Worm (Caenorhabditis elegans) whole organism, young adult: ENCODE measurements around the gene scyl-1.

Source experiments
- B0261.1 ChIP-seq: sonication (generic microtip); optimal IDR thresholded peaks from 2 replicates; lab custom pipeline; 2016; ENCODE audit warnings: mild to moderate bottlenecking, missing genetic modification characterization, moderate library complexity, missing compliant biosample characterization
- B0336.3 ChIP-seq: fragments of 200-800 bp; sonication (Bioruptor generic); IDR thresholded peaks from 2 replicates; pipeline ENCODE4 v1.3.6; 2022; ENCODE audit warnings: missing genetic modification characterization, missing compliant biosample characterization
- C06A6.2 ChIP-seq: fragments of 200-800 bp; sonication (Bioruptor generic); conservative IDR thresholded peaks from 2 replicates; pipeline ENCODE4 v1.3.6; 2022; ENCODE audit warnings: missing genetic modification characterization, missing compliant biosample characterization
- F10E7.11 ChIP-seq: sonication (generic microtip); optimal IDR thresholded peaks from 2 replicates; lab custom pipeline; 2017; ENCODE audit warnings: mild to moderate bottlenecking, missing genetic modification characterization, moderate library complexity, missing compliant biosample characterization
- F39B2.1 ChIP-seq: fragments of 200-800 bp; sonication (Bioruptor generic); IDR thresholded peaks from 2 replicates; pipeline ENCODE4 v1.3.6; 2022; ENCODE audit warnings: missing genetic modification reagents, missing genetic modification characterization, missing compliant biosample characterization
- F49E8.2 ChIP-seq: sonication (generic microtip); optimal IDR thresholded peaks from 3 replicates; lab custom pipeline; 2017; ENCODE audit warnings: missing genetic modification characterization, mild to moderate bottlenecking, missing compliant biosample characterization, antibody characterized with exemption, moderate library complexity; ENCODE audit not compliant: insufficient read depth
- F52B5.7 ChIP-seq: sonication (generic microtip); optimal IDR thresholded peaks from 2 replicates; lab custom pipeline; 2016; ENCODE audit warnings: mild to moderate bottlenecking, missing genetic modification characterization, missing compliant biosample characterization
- F55B11.4 ChIP-seq: sonication (generic microtip); optimal IDR thresholded peaks from 2 replicates; lab custom pipeline; 2016; ENCODE audit warnings: missing compliant biosample characterization, missing genetic modification characterization, borderline replicate concordance; ENCODE audit not compliant: insufficient read depth
- F57C9.4 ChIP-seq: sonication (generic microtip); optimal IDR thresholded peaks from 2 replicates; lab custom pipeline; 2017; ENCODE audit warnings: mild to moderate bottlenecking, missing genetic modification characterization, missing compliant biosample characterization
- K12H6.12 ChIP-seq: fragments of 200-800 bp; sonication (Bioruptor generic); optimal IDR thresholded peaks from 2 replicates; lab custom pipeline; 2018; ENCODE audit warnings: mild to moderate bottlenecking, missing genetic modification characterization, missing compliant biosample characterization
- Y53F4B.3 ChIP-seq: fragments of 200-800 bp; sonication (Bioruptor generic); IDR thresholded peaks from 2 replicates; pipeline ENCODE4 v1.3.6; 2022; ENCODE audit warnings: missing genetic modification reagents, missing genetic modification characterization, missing compliant biosample characterization
- ama-1 ChIP-seq, 3 experiments: fragments of 150-350 bp in 1 of 3; sonication (generic microtip) in 2 of 3; optimal IDR thresholded peaks; 2 replicates each; lab custom pipeline; 2014 to 2018; ENCODE audit warnings: missing biosample characterization in 2 of 3, missing genetic modification characterization in 2 of 3, missing genetic modification reagents in 2 of 3
- atf-7 ChIP-seq: sonication (generic microtip); optimal IDR thresholded peaks from 2 replicates; lab custom pipeline; 2017; ENCODE audit warnings: mild to moderate bottlenecking, missing genetic modification characterization, missing compliant biosample characterization
- attf-3 ChIP-seq: fragments of 200-800 bp; sonication (Bioruptor generic); conservative IDR thresholded peaks from 2 replicates; pipeline ENCODE4 v1.3.6; 2022; ENCODE audit warnings: missing genetic modification reagents, missing genetic modification characterization, missing compliant biosample characterization
- attf-5 ChIP-seq: fragments of 200-800 bp; sonication (Bioruptor generic); optimal IDR thresholded peaks from 2 replicates; lab custom pipeline; 2018; ENCODE audit warnings: mild to moderate bottlenecking, missing genetic modification characterization, missing compliant biosample characterization
- attf-6 ChIP-seq: fragments of 200-800 bp; sonication (Bioruptor generic); IDR thresholded peaks from 2 replicates; pipeline ENCODE4 v1.3.6; 2022; ENCODE audit warnings: missing genetic modification reagents, missing genetic modification characterization, missing compliant biosample characterization
- bed-1 ChIP-seq: fragments of 200-800 bp; sonication (Bioruptor generic); IDR thresholded peaks from 2 replicates; pipeline ENCODE4 v1.3.6; 2022; ENCODE audit warnings: missing genetic modification reagents, missing genetic modification characterization, missing compliant biosample characterization
- ceh-100 ChIP-seq: fragments of 200-800 bp; sonication (Bioruptor generic); IDR thresholded peaks from 2 replicates; pipeline ENCODE4 v1.3.6; 2022; ENCODE audit warnings: missing genetic modification reagents, missing genetic modification characterization, missing compliant biosample characterization
- ceh-79 ChIP-seq: sonication (generic microtip); optimal IDR thresholded peaks from 2 replicates; lab custom pipeline; 2017; ENCODE audit warnings: mild to moderate bottlenecking, missing genetic modification characterization, missing compliant biosample characterization
- dox-1 ChIP-seq: fragments of 200-800 bp; sonication (Bioruptor generic); IDR thresholded peaks from 2 replicates; pipeline ENCODE4 v1.3.6; 2022; ENCODE audit warnings: missing genetic modification reagents, missing genetic modification characterization, missing compliant biosample characterization
- egl-18 ChIP-seq: fragments of 200-800 bp; sonication (Bioruptor generic); IDR thresholded peaks from 2 replicates; pipeline ENCODE4 v1.3.6; 2022; ENCODE audit warnings: missing genetic modification reagents, missing genetic modification characterization, missing compliant biosample characterization
- egl-44 ChIP-seq: fragments of 200-800 bp; sonication (Bioruptor generic); IDR thresholded peaks from 2 replicates; pipeline ENCODE4 v1.3.6; 2022; ENCODE audit warnings: missing genetic modification reagents, missing genetic modification characterization, missing compliant biosample characterization
- egrh-3 ChIP-seq: fragments of 200-800 bp; sonication (Bioruptor generic); IDR thresholded peaks from 2 replicates; pipeline ENCODE4 v1.3.6; 2022; ENCODE audit warnings: missing genetic modification reagents, missing genetic modification characterization, missing compliant biosample characterization
- ekl-4 ChIP-seq: fragments of 200-800 bp; sonication (Bioruptor generic); IDR thresholded peaks from 2 replicates; pipeline ENCODE4 v1.3.6; 2022; ENCODE audit warnings: missing genetic modification reagents, missing genetic modification characterization, missing compliant biosample characterization
- hmg-1.2 ChIP-seq: fragments of 200-800 bp; sonication (Bioruptor generic); IDR thresholded peaks from 2 replicates; pipeline ENCODE4 v1.3.6; 2022; ENCODE audit warnings: missing genetic modification reagents, missing genetic modification characterization, missing compliant biosample characterization
- hsf-1 ChIP-seq: fragments of 200-800 bp; sonication (Bioruptor generic); IDR thresholded peaks from 2 replicates; pipeline ENCODE4 v1.3.6; 2022; ENCODE audit warnings: missing genetic modification reagents, missing genetic modification characterization, missing compliant biosample characterization
- let-526 ChIP-seq: fragments of 200-800 bp; sonication (Bioruptor generic); IDR thresholded peaks from 2 replicates; pipeline ENCODE4 v1.3.6; 2022; ENCODE audit warnings: missing genetic modification reagents, missing genetic modification characterization, missing compliant biosample characterization
- let-607 ChIP-seq, 2 experiments: fragments of 200-800 bp in 1 of 2; sonication (Bioruptor generic) in 1 of 2; sonication (generic microtip) in 1 of 2; optimal IDR thresholded peaks; 2 replicates each; lab custom pipeline; 2016 to 2018; ENCODE audit warnings: mild to moderate bottlenecking in 2 of 2, missing compliant biosample characterization in 2 of 2, missing genetic modification characterization in 2 of 2, moderate library complexity in 2 of 2, missing genotype in 1 of 2
- lin-35 ChIP-seq, 3 experiments: fragments of 150-350 bp in 2 of 3; sonication (generic microtip) in 1 of 3; optimal IDR thresholded peaks; 2 replicates each; lab custom pipeline; 2014 to 2018; ENCODE audit warnings: missing biosample characterization in 3 of 3, missing genetic modification characterization in 3 of 3, missing genetic modification reagents in 3 of 3
- lin-40 ChIP-seq: sonication (generic microtip); optimal IDR thresholded peaks from 2 replicates; lab custom pipeline; 2016; ENCODE audit warnings: missing genetic modification characterization, mild to moderate bottlenecking, missing compliant biosample characterization, missing genotype, missing genetic modification reagents
- lin-54 ChIP-seq: fragments of 200-800 bp; sonication (Bioruptor generic); optimal IDR thresholded peaks from 2 replicates; lab custom pipeline; 2018; ENCODE audit warnings: mild to moderate bottlenecking, missing genetic modification characterization, missing compliant biosample characterization
- lsl-1 ChIP-seq: fragments of 200-800 bp; sonication (Bioruptor generic); optimal IDR thresholded peaks from 2 replicates; lab custom pipeline; 2018; ENCODE audit warnings: mild to moderate bottlenecking, missing genetic modification characterization, moderate library complexity, missing compliant biosample characterization
- lsy-27 ChIP-seq: sonication (generic microtip); optimal IDR thresholded peaks from 2 replicates; lab custom pipeline; 2017; ENCODE audit warnings: missing genetic modification characterization, mild to moderate bottlenecking, missing compliant biosample characterization, antibody characterized with exemption, missing genotype, borderline replicate concordance; ENCODE audit not compliant: insufficient read depth
- madf-3 ChIP-seq: fragments of 200-800 bp; sonication (Bioruptor generic); IDR thresholded peaks from 2 replicates; pipeline ENCODE4 v1.3.6; 2022; ENCODE audit warnings: missing genetic modification reagents, missing genetic modification characterization, missing compliant biosample characterization
- madf-8 ChIP-seq: fragments of 200-800 bp; sonication (Bioruptor generic); conservative IDR thresholded peaks from 2 replicates; pipeline ENCODE4 v1.3.6; 2022; ENCODE audit warnings: missing genetic modification reagents, missing genetic modification characterization, missing compliant biosample characterization
- mes-4 ChIP-seq: sonication (generic microtip); optimal IDR thresholded peaks from 2 replicates; lab custom pipeline; 2016; ENCODE audit warnings: missing genotype, missing genetic modification characterization, missing compliant biosample characterization
- nfya-1 ChIP-seq: sonication (generic microtip); optimal IDR thresholded peaks from 2 replicates; lab custom pipeline; 2017; ENCODE audit warnings: antibody characterized with exemption, missing compliant biosample characterization, missing genetic modification characterization, borderline replicate concordance; ENCODE audit not compliant: insufficient read depth
- nhr-120 ChIP-seq: fragments of 200-800 bp; sonication (Bioruptor generic); IDR thresholded peaks from 2 replicates; pipeline ENCODE4 v1.3.6; 2022; ENCODE audit warnings: missing genetic modification characterization, missing compliant biosample characterization
- nhr-27 ChIP-seq: fragments of 200-800 bp; sonication (Bioruptor generic); optimal IDR thresholded peaks from 2 replicates; lab custom pipeline; 2018; ENCODE audit warnings: mild to moderate bottlenecking, missing genetic modification characterization, moderate library complexity, missing compliant biosample characterization
- rpc-1 ChIP-seq, 2 experiments: fragments of 150-350 bp in 1 of 2; sonication (generic microtip) in 1 of 2; optimal IDR thresholded peaks; 2 replicates each; lab custom pipeline; 2014 to 2018; ENCODE audit warnings: missing biosample characterization in 1 of 2, missing genetic modification characterization in 1 of 2, missing genetic modification reagents in 1 of 2, missing genotype in 1 of 2
- sdz-38 ChIP-seq: sonication (generic microtip); optimal IDR thresholded peaks from 2 replicates; lab custom pipeline; 2016; ENCODE audit warnings: missing genotype, missing genetic modification characterization, missing compliant biosample characterization
- sea-2 ChIP-seq: fragments of 200-800 bp; sonication (Bioruptor generic); IDR thresholded peaks from 2 replicates; pipeline ENCODE4 v1.3.6; 2022; ENCODE audit warnings: missing genetic modification characterization, missing compliant biosample characterization
- tbp1 ChIP-seq: fragments of 200-800 bp; sonication (Bioruptor generic); optimal IDR thresholded peaks from 2 replicates; lab custom pipeline; 2018; ENCODE audit warnings: mild to moderate bottlenecking, missing genetic modification characterization, missing compliant biosample characterization
- tbx-9 ChIP-seq: sonication (generic microtip); optimal IDR thresholded peaks from 2 replicates; lab custom pipeline; 2016; ENCODE audit warnings: borderline replicate concordance, missing genetic modification characterization, inconsistent platforms, missing compliant biosample characterization
- ztf-18 ChIP-seq: sonication (generic microtip); optimal IDR thresholded peaks from 2 replicates; lab custom pipeline; 2016; ENCODE audit warnings: missing genotype, mild to moderate bottlenecking, missing genetic modification characterization, missing compliant biosample characterization
- ztf-25 ChIP-seq: fragments of 200-800 bp; sonication (Bioruptor generic); IDR thresholded peaks from 2 replicates; pipeline ENCODE4 v1.3.6; 2022; ENCODE audit warnings: missing genetic modification reagents, missing genetic modification characterization, missing compliant biosample characterization
- ztf-3 ChIP-seq: fragments of 200-800 bp; sonication (Bioruptor generic); optimal IDR thresholded peaks from 2 replicates; lab custom pipeline; 2018; ENCODE audit warnings: mild to moderate bottlenecking, missing genetic modification characterization, missing compliant biosample characterization

scyl-1 gene

ce11 chrV:13026631-13027299, 14.8 kb downstream of the scyl-1 start (continued):
- TF ChIP-seq attf-3 (GFP tag; lab: Robert Waterston, UW) (no peak), B0261.1 (tag; lab: Kevin White, UChicago) (peak; percentile 61), lsy-27 (tag; lab: Kevin White, UChicago) (no peak), bed-1 (GFP tag; lab: Robert Waterston, UW) (no peak), K12H6.12 (no peak), B0336.3 (GFP tag; lab: Robert Waterston, UW) (no peak), ama-1 (optimal IDR thresholded peaks at IDR 0.05; lab: Kevin White, UChicago) (no peak), ama-1 (GFP tag; optimal IDR thresholded peaks at IDR 0.05; lab: Kevin White, UChicago) (no peak), ceh-100 (GFP tag; lab: Robert Waterston, UW) (no peak), nfya-1 (tag; lab: Kevin White, UChicago) (no peak), F57C9.4 (tag; lab: Kevin White, UChicago) (no peak), mes-4 (tag; lab: Kevin White, UChicago) (no peak), F52B5.7 (tag; lab: Kevin White, UChicago) (no peak), nhr-120 (GFP tag; lab: Robert Waterston, UW) (no peak), F39B2.1 (GFP tag; lab: Robert Waterston, UW) (no peak), atf-7 (no peak), attf-6 (GFP tag; lab: Robert Waterston, UW) (no peak), egrh-3 (GFP tag; lab: Robert Waterston, UW) (no peak), nhr-27 (tag; lab: Kevin White, UChicago) (no peak), ztf-3 (GFP tag; lab: Kevin White, UChicago) (no peak), let-607 (tag; optimal IDR thresholded peaks at IDR 0.05; lab: Kevin White, UChicago) (no peak), lin-54 (GFP tag; lab: Kevin White, UChicago) (no peak), tbp1 (GFP tag; lab: Kevin White, UChicago) (peak; percentile 84), lsl-1 (no peak), F10E7.11 (no peak), Y53F4B.3 (no peak), attf-5 (GFP tag; lab: Kevin White, UChicago) (no peak), sea-2 (GFP tag; lab: Robert Waterston, UW) (no peak), tbx-9 (tag; lab: Kevin White, UChicago) (no peak), lin-35 (GFP tag; optimal IDR thresholded peaks at IDR 0.05; lab: Kevin White, UChicago) (no peak), dox-1 (GFP tag; lab: Robert Waterston, UW) (0 out of 2 replicates have a peak, but pooled peaks have one; percentile 17), ztf-25 (GFP tag; lab: Robert Waterston, UW) (0 out of 2 replicates have a peak, but pooled peaks have one; percentile 21), hsf-1 (GFP tag; lab: Robert Waterston, UW) (no peak), madf-8 (no peak), egl-18 (GFP tag; lab: Robert Waterston, UW) (no peak), F49E8.2 (no peak), C06A6.2 (GFP tag; lab: Robert Waterston, UW) (no peak), hmg-1.2 (GFP tag; lab: Robert Waterston, UW) (peak; percentile 32; the same call in 1 of the 2 replicates), ekl-4 (no peak), F55B11.4 (no peak), sdz-38 (tag; lab: Kevin White, UChicago) (no peak), ceh-79 (tag; lab: Kevin White, UChicago) (no peak), rpc-1 (optimal IDR thresholded peaks at IDR 0.05; lab: Kevin White, UChicago) (peak; percentile 46), rpc-1 (tag; optimal IDR thresholded peaks at IDR 0.05; lab: Kevin White, UChicago) (peak; percentile 79), let-526 (GFP tag; lab: Robert Waterston, UW) (no peak), egl-44 (no peak), ztf-18 (peak; percentile 36), lin-40 (no peak), madf-3 (GFP tag; lab: Robert Waterston, UW) (no peak)
